Worm (Caenorhabditis elegans) whole organism, L4 larva: ENCODE data around the gene tofu-1.

Source experiments
- D1046.2 ChIP-seq: fragments of 200-800 bp; sonication (Bioruptor generic); IDR thresholded peaks from 2 replicates; pipeline ENCODE4 v1.3.6; 2022; ENCODE audit warnings: missing genetic modification characterization, missing compliant biosample characterization
- F49E8.2 ChIP-seq: sonication (generic microtip); optimal IDR thresholded peaks from 2 replicates; lab custom pipeline; 2016; ENCODE audit warnings: missing compliant biosample characterization, mild to moderate bottlenecking, missing genetic modification characterization, borderline replicate concordance
- Y105C5A.15 ChIP-seq: fragments of 200-800 bp; sonication (Bioruptor generic); IDR thresholded peaks from 2 replicates; pipeline ENCODE4 v1.3.6; 2022; ENCODE audit warnings: missing genetic modification characterization, missing compliant biosample characterization
- Y48G9A.11 ChIP-seq: fragments of 200-800 bp; sonication (Bioruptor generic); IDR thresholded peaks from 2 replicates; pipeline ENCODE4 v1.3.6; 2022; ENCODE audit warnings: missing genetic modification reagents, missing genetic modification characterization, missing compliant biosample characterization
- Y5F2A.4 ChIP-seq: fragments of 200-800 bp; sonication (Bioruptor generic); optimal IDR thresholded peaks from 2 replicates; lab custom pipeline; 2018; ENCODE audit warnings: mild to moderate bottlenecking, missing genetic modification characterization, missing compliant biosample characterization
- Y75B8A.6 ChIP-seq: fragments of 200-800 bp; sonication (Bioruptor generic); IDR thresholded peaks from 2 replicates; pipeline ENCODE4 v1.3.6; 2022; ENCODE audit warnings: missing genetic modification reagents, missing genetic modification characterization, missing compliant biosample characterization
- ZK337.2 ChIP-seq: fragments of 200-800 bp; sonication (Bioruptor generic); IDR thresholded peaks from 2 replicates; pipeline ENCODE4 v1.3.6; 2022; ENCODE audit warnings: missing genetic modification reagents, missing genetic modification characterization, missing compliant biosample characterization
- aly-2 ChIP-seq: sonication (generic microtip); optimal IDR thresholded peaks from 2 replicates; lab custom pipeline; 2018; ENCODE audit warnings: missing biosample characterization, missing genetic modification characterization
- ama-1 ChIP-seq: fragments of 150-350 bp; optimal IDR thresholded peaks from 2 replicates; lab custom pipeline; 2014; ENCODE audit warnings: inconsistent platforms, mixed read lengths
- arid-1 ChIP-seq: fragments of 200-800 bp; sonication (Bioruptor generic); conservative IDR thresholded peaks from 2 replicates; pipeline ENCODE4 v1.3.6; 2022; ENCODE audit warnings: missing genetic modification reagents, missing genetic modification characterization, missing compliant biosample characterization
- ceh-20 ChIP-seq: fragments of 200-800 bp; sonication (Bioruptor generic); IDR thresholded peaks from 2 replicates; pipeline ENCODE4 v1.3.6; 2022; ENCODE audit warnings: missing genetic modification reagents, missing genetic modification characterization, missing compliant biosample characterization
- cey-2 ChIP-seq: sonication (generic microtip); optimal IDR thresholded peaks from 3 replicates; lab custom pipeline; 2017; ENCODE audit warnings: missing genetic modification characterization, mild to moderate bottlenecking, missing compliant biosample characterization, antibody characterized with exemption, borderline replicate concordance; ENCODE audit not compliant: insufficient read depth
- ctbp-1 ChIP-seq: fragments of 200-800 bp; sonication (Bioruptor generic); IDR thresholded peaks from 2 replicates; pipeline ENCODE4 v1.3.6; 2022; ENCODE audit warnings: missing genetic modification reagents, missing genetic modification characterization, missing compliant biosample characterization
- daf-16 ChIP-seq, 3 experiments: sonication (generic microtip); optimal IDR thresholded peaks; 2 replicates each; lab custom pipeline; 2016 to 2017; ENCODE audit warnings: missing genetic modification characterization in 3 of 3, missing genetic modification reagents in 3 of 3, mild to moderate bottlenecking in 2 of 3, missing compliant biosample characterization in 2 of 3, missing biosample characterization in 1 of 3, moderate library complexity in 1 of 3
- daf-19 ChIP-seq: fragments of 200-800 bp; sonication (Bioruptor generic); conservative IDR thresholded peaks from 2 replicates; pipeline ENCODE4 v1.3.6; 2022; ENCODE audit warnings: missing genetic modification characterization, missing compliant biosample characterization
- dmd-8 ChIP-seq: fragments of 200-800 bp; sonication (Bioruptor generic); IDR thresholded peaks from 2 replicates; pipeline ENCODE4 v1.3.6; 2022; ENCODE audit warnings: missing genetic modification characterization, missing compliant biosample characterization
- dpl-1 ChIP-seq: fragments of 150-350 bp; optimal IDR thresholded peaks from 2 replicates; lab custom pipeline; 2014; ENCODE audit warnings: missing biosample characterization, missing genetic modification reagents, missing genetic modification characterization
- dve-1 ChIP-seq: sonication (generic microtip); optimal IDR thresholded peaks from 2 replicates; lab custom pipeline; 2017; ENCODE audit warnings: antibody characterized with exemption, mild to moderate bottlenecking, missing genetic modification characterization, missing compliant biosample characterization; ENCODE audit not compliant: insufficient read depth
- fos-1 ChIP-seq: fragments of 150-350 bp; optimal IDR thresholded peaks from 2 replicates; lab custom pipeline; 2014; ENCODE audit warnings: missing biosample characterization, missing genetic modification characterization
- jun-1 ChIP-seq: fragments of 150-350 bp; optimal IDR thresholded peaks from 2 replicates; lab custom pipeline; 2014; ENCODE audit warnings: missing biosample characterization, missing genetic modification reagents, missing genetic modification characterization
- lin-13 ChIP-seq: fragments of 150-350 bp; optimal IDR thresholded peaks from 2 replicates; lab custom pipeline; 2014; ENCODE audit warnings: missing biosample characterization, missing genetic modification reagents, missing genetic modification characterization
- lin-15B ChIP-seq: fragments of 150-350 bp; sonication (generic microtip); optimal IDR thresholded peaks from 3 replicates; lab custom pipeline; 2014; ENCODE audit warnings: missing biosample characterization, missing genetic modification characterization
- lin-29 ChIP-seq: fragments of 200-800 bp; sonication (Bioruptor generic); IDR thresholded peaks from 2 replicates; pipeline ENCODE4 v1.3.6; 2022; ENCODE audit warnings: missing genetic modification reagents, missing genetic modification characterization, missing compliant biosample characterization
- lin-38 ChIP-seq: fragments of 200-800 bp; sonication (Bioruptor generic); IDR thresholded peaks from 2 replicates; pipeline ENCODE4 v1.3.6; 2022; ENCODE audit warnings: missing genetic modification reagents, missing genetic modification characterization, missing compliant biosample characterization
- lin-39 ChIP-seq: fragments of 150-350 bp; optimal IDR thresholded peaks from 2 replicates; lab custom pipeline; 2014; ENCODE audit warnings: missing biosample characterization, missing genetic modification reagents, missing genetic modification characterization
- madf-5 ChIP-seq, 2 experiments: fragments of 200-800 bp; sonication (Bioruptor generic); IDR thresholded peaks; 2 replicates each; pipeline ENCODE4 v1.3.6; 2022; ENCODE audit warnings: missing compliant biosample characterization in 2 of 2, missing genetic modification characterization in 2 of 2
- mxl-2 ChIP-seq: fragments of 200-800 bp; sonication (Bioruptor generic); conservative IDR thresholded peaks from 2 replicates; pipeline ENCODE4 v1.3.6; 2022; ENCODE audit warnings: missing genetic modification reagents, missing genetic modification characterization, missing compliant biosample characterization
- mxl-3 ChIP-seq: fragments of 200-800 bp; sonication (Bioruptor generic); optimal IDR thresholded peaks from 2 replicates; lab custom pipeline; 2018; ENCODE audit warnings: mild to moderate bottlenecking, missing genetic modification characterization, missing compliant biosample characterization
- nhr-102 ChIP-seq: sonication (generic microtip); optimal IDR thresholded peaks from 2 replicates; lab custom pipeline; 2016; ENCODE audit warnings: mild to moderate bottlenecking, missing genetic modification characterization, moderate library complexity, missing compliant biosample characterization
- nhr-28 ChIP-seq: fragments of 150-350 bp; optimal IDR thresholded peaks from 2 replicates; lab custom pipeline; 2014; ENCODE audit warnings: missing biosample characterization, missing genetic modification characterization
- nhr-41 ChIP-seq: fragments of 200-800 bp; sonication (Bioruptor generic); IDR thresholded peaks from 2 replicates; pipeline ENCODE4 v1.3.6; 2022; ENCODE audit warnings: missing genetic modification reagents, missing genetic modification characterization, missing compliant biosample characterization
- nhr-42 ChIP-seq: fragments of 200-800 bp; sonication (Bioruptor generic); IDR thresholded peaks from 2 replicates; pipeline ENCODE4 v1.3.6; 2022; ENCODE audit warnings: missing genetic modification characterization, missing compliant biosample characterization
- nhr-48 ChIP-seq: sonication (generic microtip); optimal IDR thresholded peaks from 2 replicates; lab custom pipeline; 2016; ENCODE audit warnings: mild to moderate bottlenecking, missing genetic modification characterization, missing compliant biosample characterization
- nhr-6 ChIP-seq: fragments of 150-350 bp; optimal IDR thresholded peaks from 2 replicates; lab custom pipeline; 2014; ENCODE audit warnings: missing biosample characterization, missing genetic modification characterization
- nhr-76 ChIP-seq: fragments of 150-350 bp; optimal IDR thresholded peaks from 2 replicates; lab custom pipeline; 2014; ENCODE audit warnings: missing biosample characterization, missing genetic modification characterization
- php-3 ChIP-seq: fragments of 200-800 bp; sonication (Bioruptor generic); IDR thresholded peaks from 2 replicates; pipeline ENCODE4 v1.3.6; 2022; ENCODE audit warnings: missing genetic modification reagents, missing genetic modification characterization, missing compliant biosample characterization
- rbr-2 ChIP-seq: sonication (generic microtip); optimal IDR thresholded peaks from 2 replicates; lab custom pipeline; 2016; ENCODE audit warnings: missing genotype, missing genetic modification characterization, missing compliant biosample characterization
- saeg-2 ChIP-seq: fragments of 200-800 bp; sonication (Bioruptor generic); IDR thresholded peaks from 2 replicates; pipeline ENCODE4 v1.3.6; 2022; ENCODE audit warnings: missing genetic modification reagents, missing genetic modification characterization, missing compliant biosample characterization
- snpc-1.2 ChIP-seq: fragments of 200-800 bp; sonication (Bioruptor generic); IDR thresholded peaks from 2 replicates; pipeline ENCODE4 v1.3.6; 2022; ENCODE audit warnings: missing genetic modification reagents, missing genetic modification characterization, missing compliant biosample characterization
- snpc-4 ChIP-seq: fragments of 150-350 bp; optimal IDR thresholded peaks from 2 replicates; lab custom pipeline; 2014; ENCODE audit warnings: missing biosample characterization, missing genetic modification characterization
- tra-1 ChIP-seq: fragments of 200-800 bp; sonication (Bioruptor generic); IDR thresholded peaks from 2 replicates; pipeline ENCODE4 v1.3.6; 2022; ENCODE audit warnings: missing genetic modification reagents, missing genetic modification characterization, missing compliant biosample characterization
- unc-62 ChIP-seq, 3 experiments: fragments of 150-350 bp in 1 of 3; sonication (generic microtip); optimal IDR thresholded peaks in 2 of 3; peaks in 1 of 3; 1 replicate in 1 of 3; 2 replicates in 2 of 3; lab custom pipeline; 2014 to 2017; ENCODE audit warnings: missing biosample characterization in 3 of 3, missing genetic modification characterization in 3 of 3, missing genetic modification reagents in 3 of 3, missing genotype in 1 of 3
- vab-7 ChIP-seq: fragments of 200-800 bp; sonication (Bioruptor generic); IDR thresholded peaks from 2 replicates; pipeline ENCODE4 v1.3.6; 2022; ENCODE audit warnings: missing genetic modification reagents, missing genetic modification characterization, missing compliant biosample characterization
- zfp-3 ChIP-seq: fragments of 200-800 bp; sonication (Bioruptor generic); conservative IDR thresholded peaks from 2 replicates; pipeline ENCODE4 v1.3.6; 2022; ENCODE audit warnings: missing genetic modification reagents, missing genetic modification characterization, missing compliant biosample characterization
- zip-11 ChIP-seq: fragments of 200-800 bp; sonication (Bioruptor generic); IDR thresholded peaks from 2 replicates; pipeline ENCODE4 v1.3.6; 2022; ENCODE audit warnings: missing genetic modification characterization, missing compliant biosample characterization
- zip-2 ChIP-seq: fragments of 150-350 bp; optimal IDR thresholded peaks from 2 replicates; lab custom pipeline; 2014; ENCODE audit warnings: missing biosample characterization, missing genetic modification characterization

Gene tofu-1

DNA sequence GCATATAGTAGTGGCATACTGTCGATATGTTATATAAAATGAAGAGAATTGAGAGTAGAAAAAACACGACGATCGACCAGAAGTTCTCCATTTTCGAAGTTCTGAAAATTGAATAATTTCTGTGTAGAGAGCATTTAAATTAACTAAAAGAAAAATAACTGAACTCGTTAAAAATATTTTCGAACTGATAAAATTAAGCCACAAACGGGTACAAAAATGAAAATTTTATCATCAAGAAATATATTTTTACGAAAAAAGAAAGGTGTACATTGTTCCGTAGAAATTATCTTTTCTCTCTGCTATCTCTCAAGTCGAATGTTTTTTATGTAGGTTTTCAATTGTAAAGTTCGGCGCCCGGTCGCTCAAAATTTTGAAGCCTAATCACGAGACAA lies 50.0 kb downstream of the tofu-1 start, which contains the start of gene acl-2:
Gene acl-2, minus strand, starts transcription at position 101 of the 392 bp plus-strand sequence.
- TF ChIP-seq daf-16 (GFP tag; optimal IDR thresholded peaks at IDR 0.05; lab: Kevin White, UChicago) (no peak), daf-16 (tag; optimal IDR thresholded peaks at IDR 0.05; lab: Kevin White, UChicago) (peak; percentile 46), tra-1 (no peak), unc-62 (GFP tag; optimal IDR thresholded peaks at IDR 0.05 in 1 of 2; lab: Kevin White, UChicago) (peak in 1 of 2 experiments; percentile 42), unc-62 (tag; optimal IDR thresholded peaks at IDR 0.05; lab: Kevin White, UChicago) (no peak), nhr-41 (GFP tag; lab: Robert Waterston, UW) (no peak), lin-13 (GFP tag; lab: Kevin White, UChicago) (peak; percentile 4)

DNA sequence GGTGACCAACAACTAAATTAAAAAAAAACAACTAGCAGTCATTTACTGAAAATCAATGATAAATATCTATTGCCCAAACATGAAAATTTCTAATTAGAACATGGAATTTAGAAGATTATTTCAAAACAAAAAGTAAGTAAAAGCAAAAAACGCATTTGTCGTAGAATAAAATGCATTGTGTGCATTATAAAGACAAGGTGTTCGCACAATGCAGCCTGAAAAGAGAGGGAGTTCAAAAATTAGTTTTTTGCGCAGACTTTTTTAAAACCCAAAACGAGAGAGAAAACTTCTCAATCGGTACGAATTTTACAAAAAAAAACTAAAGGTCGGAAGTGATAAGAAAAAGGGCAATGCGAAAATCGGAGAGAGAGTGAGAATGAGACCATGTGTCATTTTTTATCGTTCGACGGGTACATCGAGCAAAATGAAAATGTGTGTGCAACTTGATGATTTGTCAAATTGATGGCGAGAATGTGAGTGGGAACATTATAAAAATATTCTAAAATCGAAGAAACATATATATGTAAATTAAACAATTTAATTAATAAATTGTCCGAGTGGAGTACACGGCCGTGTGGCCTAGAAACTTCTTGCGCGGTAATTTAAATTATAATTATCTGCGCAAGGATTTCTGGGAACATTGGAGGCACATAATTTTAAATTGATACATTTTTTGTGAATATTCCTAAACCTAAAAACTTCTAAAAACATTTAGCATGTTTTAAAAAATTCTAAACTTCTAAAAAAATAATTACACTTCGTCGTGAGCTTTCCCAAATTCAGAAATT lies 50.6 kb downstream of the tofu-1 start:
- TF ChIP-seq arid-1 (GFP tag; lab: Robert Waterston, UW) (no peak), Y5F2A.4 (GFP tag; lab: Kevin White, UChicago) (no peak), php-3 (GFP tag; lab: Robert Waterston, UW) (no peak), snpc-4 (tag; lab: Kevin White, UChicago) (no peak), mxl-2 (GFP tag; lab: Robert Waterston, UW) (no peak), nhr-28 (tag; lab: Kevin White, UChicago) (peak; percentile 81), nhr-42 (GFP tag; lab: Robert Waterston, UW) (no peak), dve-1 (tag; lab: Kevin White, UChicago) (peak; percentile 43), zfp-3 (GFP tag; lab: Robert Waterston, UW) (no peak), zip-2 (tag; lab: Kevin White, UChicago) (no peak), lin-38 (GFP tag; lab: Robert Waterston, UW) (no peak), Y48G9A.11 (GFP tag; lab: Robert Waterston, UW) (no peak), lin-29 (0 out of 2 replicates have a peak, but pooled peaks have one; percentile 13), nhr-102 (tag; lab: Kevin White, UChicago) (peak; percentile 31), ama-1 (lab: Kevin White, UChicago) (no peak), Y75B8A.6 (GFP tag; lab: Robert Waterston, UW) (no peak), ctbp-1 (no peak), dmd-8 (no peak), mxl-3 (GFP tag; lab: Kevin White, UChicago) (peak; percentile 73), ZK337.2 (GFP tag; lab: Robert Waterston, UW) (no peak), lin-13 (GFP tag; lab: Kevin White, UChicago) (no peak), aly-2 (tag; lab: Kevin White, UChicago) (no peak), D1046.2 (GFP tag; lab: Robert Waterston, UW) (no peak), nhr-48 (tag; lab: Kevin White, UChicago) (peak; percentile 8), madf-5 (GFP tag; IDR thresholded peaks at IDR 0.05; lab: Robert Waterston, UW) (no peak), saeg-2 (GFP tag; lab: Robert Waterston, UW) (no peak), F49E8.2 (peak; percentile 16), jun-1 (tag; lab: Kevin White, UChicago) (no peak), nhr-6 (no peak), lin-15B (tag; lab: Kevin White, UChicago) (no peak), vab-7 (no peak), rbr-2 (tag; lab: Kevin White, UChicago) (no peak), snpc-1.2 (GFP tag; lab: Robert Waterston, UW) (no peak), unc-62 (GFP tag; optimal IDR thresholded peaks at IDR 0.05 in 1 of 2; lab: Kevin White, UChicago) (no peak), unc-62 (tag; optimal IDR thresholded peaks at IDR 0.05; lab: Kevin White, UChicago) (no peak), dpl-1 (GFP tag; lab: Kevin White, UChicago) (peak; percentile 88), cey-2 (tag; lab: Kevin White, UChicago) (no peak), Y105C5A.15 (no peak), ceh-20 (no peak), nhr-76 (tag; lab: Kevin White, UChicago) (no peak), zip-11 (GFP tag; lab: Robert Waterston, UW) (no peak), lin-39 (tag; lab: Kevin White, UChicago) (no peak), fos-1 (no peak), daf-19 (GFP tag; lab: Robert Waterston, UW) (no peak)
